Worm (Caenorhabditis elegans) whole organism, L1 larva: ENCODE results near the gene Y57G11B.2.

ENCODE experiments used
- ceh-63 ChIP-seq: fragments of 200-800 bp; sonication (Bioruptor generic); optimal IDR thresholded peaks from 2 replicates; lab custom pipeline; 2018; ENCODE audit warnings: mild to moderate bottlenecking, missing genetic modification characterization, missing compliant biosample characterization
- fkh-10 ChIP-seq: sonication (generic microtip); optimal IDR thresholded peaks from 2 replicates; lab custom pipeline; 2017; ENCODE audit warnings: missing biosample characterization, missing genetic modification reagents, missing genetic modification characterization
- irx-1 ChIP-seq: sonication (generic microtip); optimal IDR thresholded peaks from 2 replicates; lab custom pipeline; 2016; ENCODE audit warnings: missing genetic modification characterization, missing compliant biosample characterization
- jun-1 ChIP-seq: fragments of 150-350 bp; optimal IDR thresholded peaks from 2 replicates; lab custom pipeline; 2014; ENCODE audit warnings: missing biosample characterization, missing genetic modification reagents, missing genetic modification characterization
- lin-13 ChIP-seq: fragments of 150-350 bp; optimal IDR thresholded peaks from 2 replicates; lab custom pipeline; 2014; ENCODE audit warnings: missing biosample characterization, missing genetic modification reagents, missing genetic modification characterization
- nhr-12 ChIP-seq: sonication (generic microtip); optimal IDR thresholded peaks from 2 replicates; lab custom pipeline; 2017; ENCODE audit warnings: missing biosample characterization, missing genetic modification characterization
- nhr-237 ChIP-seq: fragments of 150-350 bp; optimal IDR thresholded peaks from 2 replicates; lab custom pipeline; 2014; ENCODE audit warnings: missing biosample characterization, missing genetic modification characterization
- nhr-71 ChIP-seq: sonication (generic microtip); optimal IDR thresholded peaks from 2 replicates; lab custom pipeline; 2016; ENCODE audit warnings: mild to moderate bottlenecking, missing genetic modification characterization, moderate library complexity, missing compliant biosample characterization
- nhr-76 ChIP-seq: sonication (generic microtip); optimal IDR thresholded peaks from 2 replicates; lab custom pipeline; 2017; ENCODE audit warnings: missing biosample characterization, missing genetic modification characterization
- pqm-1 ChIP-seq: sonication (generic microtip); optimal IDR thresholded peaks from 3 replicates; lab custom pipeline; 2017; ENCODE audit warnings: missing biosample characterization, missing genetic modification characterization
- rnt-1 ChIP-seq: sonication (generic microtip); optimal IDR thresholded peaks from 2 replicates; lab custom pipeline; 2016; ENCODE audit warnings: mild to moderate bottlenecking, missing genetic modification characterization, moderate library complexity, missing compliant biosample characterization
- sptf-1 ChIP-seq: fragments of 150-350 bp; optimal IDR thresholded peaks from 2 replicates; lab custom pipeline; 2014; ENCODE audit warnings: missing biosample characterization, missing genetic modification characterization
- unc-62 ChIP-seq: fragments of 150-350 bp; optimal IDR thresholded peaks from 2 replicates; lab custom pipeline; 2014; ENCODE audit warnings: missing biosample characterization, missing genetic modification reagents, missing genetic modification characterization
- zag-1 ChIP-seq: fragments of 150-350 bp; optimal IDR thresholded peaks from 2 replicates; lab custom pipeline; 2014; ENCODE audit warnings: missing biosample characterization, missing genetic modification characterization

ce11 chrIV:14565062-14565461, at the start of gene Y57G11B.2:
- no peak for TF ChIP-seq nhr-237 (tag; lab: Kevin White, UChicago)
- TF ChIP-seq irx-1: no peak
- no peak for TF ChIP-seq fkh-10 (GFP tag; lab: Kevin White, UChicago)
- TF ChIP-seq sptf-1: no peak
- no peak for TF ChIP-seq nhr-71 (tag; lab: Kevin White, UChicago)
- no peak for TF ChIP-seq unc-62
- TF ChIP-seq rnt-1 (tag; lab: Kevin White, UChicago): no peak
- no peak for TF ChIP-seq pqm-1 (tag; lab: Kevin White, UChicago)
- no peak for TF ChIP-seq jun-1
- TF ChIP-seq lin-13 (GFP tag; lab: Kevin White, UChicago): no peak
- no peak for TF ChIP-seq ceh-63 (GFP tag; lab: Kevin White, UChicago)
- no peak for TF ChIP-seq zag-1 (tag; lab: Kevin White, UChicago)
- TF ChIP-seq nhr-76 (tag; lab: Kevin White, UChicago): no peak
- TF ChIP-seq nhr-12 (tag; lab: Kevin White, UChicago): no peak
